Worm (Caenorhabditis elegans): ENCODE data around the gene itr-1.

Gene itr-1

ce11 chrIV:7659481-7659880 lies 15.5 kb upstream of the itr-1 start:
- no peak for TF ChIP-seq lag-1 (GFP tag; IDR thresholded peaks at IDR 0.05)
- TF ChIP-seq nhr-179 (tag; optimal IDR thresholded peaks at IDR 0.05) = no peak
- no peak for TF ChIP-seq athp-1 (tag; optimal IDR thresholded peaks at IDR 0.05)
- no peak for TF ChIP-seq hrde-1 (tag; optimal IDR thresholded peaks at IDR 0.05; ENCODE audit: borderline replicate concordance)
- no peak for TF ChIP-seq B0336.3 (GFP tag; IDR thresholded peaks at IDR 0.05)
- no peak for TF ChIP-seq unc-62 (GFP tag; optimal IDR thresholded peaks at IDR 0.05)

ce11 chrIV:7661569-7661968 lies 13.4 kb upstream of the itr-1 start:
- TF ChIP-seq ztf-3 (GFP tag; optimal IDR thresholded peaks at IDR 0.05) = no peak
- no peak for TF ChIP-seq F55B11.4 (tag; optimal IDR thresholded peaks at IDR 0.05; ENCODE audit: borderline replicate concordance, insufficient read depth)
- TF ChIP-seq Y67H2A.10 (GFP tag; conservative IDR thresholded peaks at IDR 0.05) = no peak
- TF ChIP-seq mxl-1 (tag; optimal IDR thresholded peaks at IDR 0.05) = no peak
- TF ChIP-seq F33H1.4 (GFP tag; IDR thresholded peaks at IDR 0.05) = no peak

- TF ChIP-seq F37B4.10 (GFP tag; IDR thresholded peaks at IDR 0.05) = no peak
- no peak for TF ChIP-seq mel-28 (tag; optimal IDR thresholded peaks at IDR 0.05; ENCODE audit: borderline replicate concordance)
- TF ChIP-seq snpc-4 (GFP tag; optimal IDR thresholded peaks at IDR 0.05) = no peak
- TF ChIP-seq snpc-4 (tag; optimal IDR thresholded peaks at IDR 0.05) = no peak
- no peak for TF ChIP-seq bed-2 (GFP tag; IDR thresholded peaks at IDR 0.05)
- TF ChIP-seq ztf-18 (tag; optimal IDR thresholded peaks at IDR 0.05) = no peak
- no peak for TF ChIP-seq snpc-1.3 (tag; optimal IDR thresholded peaks at IDR 0.05; ENCODE audit: insufficient read depth)
- TF ChIP-seq ceh-79 (tag; optimal IDR thresholded peaks at IDR 0.05) = no peak
- TF ChIP-seq nfya-1 (tag; optimal IDR thresholded peaks at IDR 0.05; ENCODE audit: borderline replicate concordance, insufficient read depth) = no peak
- TF ChIP-seq ztf-22 (GFP tag; optimal IDR thresholded peaks at IDR 0.05) = no peak
- TF ChIP-seq D2030.7 (GFP tag; IDR thresholded peaks at IDR 0.05) = no peak
- TF ChIP-seq tbp1 (GFP tag; optimal IDR thresholded peaks at IDR 0.05) = no peak
- no peak for TF ChIP-seq efl-1 (GFP tag; optimal IDR thresholded peaks at IDR 0.05)
- no peak for TF ChIP-seq egl-18 (GFP tag; IDR thresholded peaks at IDR 0.05)
- TF ChIP-seq xnd-1 (tag; optimal IDR thresholded peaks at IDR 0.05) = no peak
Measured at ce11 chrIV:7663006-7663405, 12.0 kb upstream of the itr-1 start.

- TF ChIP-seq nfya-2 (GFP tag; IDR thresholded peaks at IDR 0.05) = no peak
- TF ChIP-seq F52B5.7 (tag; optimal IDR thresholded peaks at IDR 0.05) = no peak
- TF ChIP-seq F39B2.1 (GFP tag; IDR thresholded peaks at IDR 0.05) = no peak
- no peak for TF ChIP-seq nhr-179 (tag; optimal IDR thresholded peaks at IDR 0.05)
- TF ChIP-seq Y53F4B.3 (GFP tag; IDR thresholded peaks at IDR 0.05) = no peak
- TF ChIP-seq ZK185.1 (tag; optimal IDR thresholded peaks at IDR 0.05; ENCODE audit: poor library complexity, severe bottlenecking) = no peak
- TF ChIP-seq egl-44 (GFP tag; IDR thresholded peaks at IDR 0.05) = no peak
Measured at ce11 chrIV:7672872-7673271, 2.1 kb upstream of the itr-1 start, which contains the start of gene C08G9.2. C08G9.2 (minus strand) TSS chrIV:7672972.

- TF ChIP-seq ztf-26 (tag; optimal IDR thresholded peaks at IDR 0.05) (no peak), attf-3 (GFP tag; conservative IDR thresholded peaks at IDR 0.05) (no peak), Y79H2A.3 (GFP tag; conservative IDR thresholded peaks at IDR 0.05) (no peak), rcor-1 (GFP tag; IDR thresholded peaks at IDR 0.05) (no peak), nhr-80 (tag; optimal IDR thresholded peaks at IDR 0.05) (peak; percentile 61)
Measured at ce11 chrIV:7679120-7679519, 4.1 kb downstream of the itr-1 start.
